Worm (Caenorhabditis elegans) whole organism, late embryonic: ENCODE data around the gene srp-3.

Source experiments
- C38D4.7 ChIP-seq: fragments of 200-800 bp; sonication (Bioruptor generic); optimal IDR thresholded peaks from 2 replicates; lab custom pipeline; 2018; ENCODE audit warnings: mild to moderate bottlenecking, missing genetic modification characterization, moderate library complexity, missing compliant biosample characterization
- ceh-18 ChIP-seq: sonication (generic microtip); optimal IDR thresholded peaks from 2 replicates; lab custom pipeline; 2016; ENCODE audit warnings: missing genetic modification characterization, missing compliant biosample characterization
- npax-4 ChIP-seq: sonication (generic microtip); optimal IDR thresholded peaks from 2 replicates; lab custom pipeline; 2016; ENCODE audit warnings: missing genetic modification characterization, missing compliant biosample characterization
- pag-3 ChIP-seq: sonication (generic microtip); optimal IDR thresholded peaks from 2 replicates; lab custom pipeline; 2016; ENCODE audit warnings: missing compliant biosample characterization, missing genetic modification characterization, borderline replicate concordance
- pha-4 ChIP-seq: fragments of 150-350 bp; optimal IDR thresholded peaks from 2 replicates; lab custom pipeline; 2018; ENCODE audit warnings: missing biosample characterization, missing genetic modification reagents, missing genetic modification characterization
- pqm-1 ChIP-seq: sonication (generic microtip); optimal IDR thresholded peaks from 2 replicates; lab custom pipeline; 2016; ENCODE audit warnings: missing genetic modification characterization, missing compliant biosample characterization
- ref-2 ChIP-seq: sonication (generic microtip); optimal IDR thresholded peaks from 2 replicates; lab custom pipeline; 2016; ENCODE audit warnings: missing genetic modification characterization, missing compliant biosample characterization

- TF ChIP-seq ref-2 (no peak), ceh-18 (no peak), pqm-1 (tag; lab: Kevin White, UChicago) (no peak), pha-4 (tag; lab: Kevin White, UChicago) (no peak), pag-3 (tag; lab: Kevin White, UChicago) (no peak), npax-4 (tag; lab: Kevin White, UChicago) (no peak), C38D4.7 (no peak)
Observed at ce11 chrV:1868025-1868424, 40.6 kb upstream of the srp-3 start.
